Fruit fly (Drosophila melanogaster) Kc167 (cell line): ENCODE data around the gene out.

Experiments
- Myc ChIP-seq: fragments of >200 bp; optimal IDR thresholded peaks from 2 replicates; lab custom pipeline; 2017; ENCODE audit warnings: missing external identifiers
- Sin3A ChIP-seq: fragments of >200 bp; optimal IDR thresholded peaks from 2 replicates; lab custom pipeline; 2018; ENCODE audit warnings: missing external identifiers
- h ChIP-seq: fragments of >200 bp; optimal IDR thresholded peaks from 3 replicates; lab custom pipeline; 2018; ENCODE audit warnings: missing external identifiers
- insv ChIP-seq: fragments of >200 bp; optimal IDR thresholded peaks from 3 replicates; lab custom pipeline; 2018; ENCODE audit warnings: missing external identifiers
- psq ChIP-seq: fragments of >200 bp; optimal IDR thresholded peaks from 2 replicates; lab custom pipeline; 2017; ENCODE audit warnings: missing external identifiers
- ttk ChIP-seq: sonication (Bioruptor generic); optimal IDR thresholded peaks from 2 replicates; lab custom pipeline; 2017; ENCODE audit warnings: missing external identifiers

Gene out

dm6 chrX:19314283-19315178 lies 7.4 kb downstream of the out start:
- TF ChIP-seq insv (lab: Kevin White, UChicago) (no peak), ttk (lab: Kevin White, UChicago) (no peak), h (lab: Kevin White, UChicago) (no peak), Myc (lab: Kevin White, UChicago) (no peak), psq (lab: Kevin White, UChicago) (no peak), Sin3A (lab: Kevin White, UChicago) (no peak)

dm6 chrX:19309648-19310047 lies 12.3 kb downstream of the out start:
- TF ChIP-seq psq (lab: Kevin White, UChicago) (no peak), ttk (lab: Kevin White, UChicago) (no peak), insv (lab: Kevin White, UChicago) (no peak), h (lab: Kevin White, UChicago) (no peak), Myc (lab: Kevin White, UChicago) (no peak), Sin3A (lab: Kevin White, UChicago) (no peak)

dm6 chrX:19307810-19308456 lies 14.0 kb downstream of the out start, which contains the start of gene CG8051:
Gene CG8051, minus strand, starts transcription at chrX:19307925.
- TF ChIP-seq psq (lab: Kevin White, UChicago) (no peak), h (lab: Kevin White, UChicago) (no peak), insv (lab: Kevin White, UChicago) (no peak), Sin3A (lab: Kevin White, UChicago) (no peak), ttk (lab: Kevin White, UChicago) (no peak), Myc (lab: Kevin White, UChicago) (no peak)

- no peak for TF ChIP-seq insv (lab: Kevin White, UChicago)
- TF ChIP-seq psq (lab: Kevin White, UChicago): no peak
- no peak for TF ChIP-seq h (lab: Kevin White, UChicago)
- TF ChIP-seq ttk (lab: Kevin White, UChicago): no peak
- TF ChIP-seq Myc (lab: Kevin White, UChicago): no peak
Observed at dm6 chrX:19306531-19306930, 15.4 kb downstream of the out start.

dm6 chrX:19305172-19305571 lies 16.7 kb downstream of the out start:
- TF ChIP-seq h (lab: Kevin White, UChicago) (no peak), Sin3A (lab: Kevin White, UChicago) (no peak), ttk (lab: Kevin White, UChicago) (no peak), insv (lab: Kevin White, UChicago) (no peak), psq (lab: Kevin White, UChicago) (no peak), Myc (lab: Kevin White, UChicago) (no peak)

- TF ChIP-seq Myc (lab: Kevin White, UChicago): no peak
- no peak for TF ChIP-seq h (lab: Kevin White, UChicago)
- TF ChIP-seq insv (lab: Kevin White, UChicago): no peak
- no peak for TF ChIP-seq ttk (lab: Kevin White, UChicago)
- no peak for TF ChIP-seq psq (lab: Kevin White, UChicago)
Observed at dm6 chrX:19299367-19299766, 22.5 kb downstream of the out start.

- no peak for TF ChIP-seq psq (lab: Kevin White, UChicago)
- no peak for TF ChIP-seq Myc (lab: Kevin White, UChicago)
- no peak for TF ChIP-seq insv (lab: Kevin White, UChicago)
- TF ChIP-seq ttk (lab: Kevin White, UChicago): no peak
- no peak for TF ChIP-seq h (lab: Kevin White, UChicago)
- TF ChIP-seq Sin3A (lab: Kevin White, UChicago): no peak
Observed at dm6 chrX:19298785-19299114, 23.2 kb downstream of the out start.

- TF ChIP-seq psq (lab: Kevin White, UChicago): no peak
- TF ChIP-seq Sin3A (lab: Kevin White, UChicago): no peak
- TF ChIP-seq ttk (lab: Kevin White, UChicago): no peak
- no peak for TF ChIP-seq insv (lab: Kevin White, UChicago)
- TF ChIP-seq h (lab: Kevin White, UChicago): no peak
- TF ChIP-seq Myc (lab: Kevin White, UChicago): no peak
Observed at dm6 chrX:19297899-19298784, 23.8 kb downstream of the out start, which contains the start of gene CG8034. Gene CG8034, minus strand, starts transcription at chrX:19298162.

dm6 chrX:19295831-19296423 lies 26.0 kb downstream of the out start:
- TF ChIP-seq Sin3A (lab: Kevin White, UChicago) (no peak), ttk (lab: Kevin White, UChicago) (no peak), h (lab: Kevin White, UChicago) (no peak), Myc (lab: Kevin White, UChicago) (no peak), insv (lab: Kevin White, UChicago) (no peak), psq (lab: Kevin White, UChicago) (no peak)

dm6 chrX:19294953-19295352 lies 27.0 kb downstream of the out start:
- TF ChIP-seq Myc (lab: Kevin White, UChicago) (no peak), Sin3A (lab: Kevin White, UChicago) (no peak), psq (lab: Kevin White, UChicago) (no peak)
